Worm (Caenorhabditis elegans) whole organism, L3 larva: ENCODE results near the gene nap-1.
A peak's percentile ranks its signal among the peaks of the same experiment; 100 is the strongest.
"Not testable (repeated sequence)": the region's sequence is repeated elsewhere in the genome, so short reads cannot be mapped to it uniquely, and the experiment has no call there.

ENCODE experiments used
- R02D3.7 ChIP-seq: fragments of 150-350 bp; optimal IDR thresholded peaks from 2 replicates; lab custom pipeline; 2014; ENCODE audit warnings: missing biosample characterization, missing genetic modification characterization
- ZK546.5 ChIP-seq: sonication (generic microtip); optimal IDR thresholded peaks from 2 replicates; lab custom pipeline; 2017; ENCODE audit warnings: missing biosample characterization, missing genetic modification characterization
- aly-2 ChIP-seq: fragments of 150-350 bp; optimal IDR thresholded peaks from 2 replicates; lab custom pipeline; 2014; ENCODE audit warnings: missing biosample characterization, missing genetic modification characterization
- ama-1 ChIP-seq: fragments of 150-350 bp; optimal IDR thresholded peaks from 2 replicates; lab custom pipeline; 2018
- ceh-28 ChIP-seq: fragments of 150-350 bp; optimal IDR thresholded peaks from 2 replicates; lab custom pipeline; 2014; ENCODE audit warnings: missing biosample characterization, missing genetic modification reagents, missing genetic modification characterization
- ceh-82 ChIP-seq: fragments of 150-350 bp; optimal IDR thresholded peaks from 2 replicates; lab custom pipeline; 2014; ENCODE audit warnings: missing biosample characterization, missing genetic modification characterization
- ceh-9 ChIP-seq: sonication (generic microtip); optimal IDR thresholded peaks from 2 replicates; lab custom pipeline; 2018; ENCODE audit warnings: missing biosample characterization, missing genetic modification characterization
- daf-12 ChIP-seq: fragments of 150-350 bp; optimal IDR thresholded peaks from 2 replicates; lab custom pipeline; 2014; ENCODE audit warnings: missing biosample characterization, missing genetic modification reagents, missing genetic modification characterization
- egl-27 ChIP-seq: sonication (generic microtip); optimal IDR thresholded peaks from 4 replicates; lab custom pipeline; 2017; ENCODE audit warnings: missing biosample characterization, missing genetic modification reagents, missing genetic modification characterization
- egl-5 ChIP-seq: fragments of 150-350 bp; optimal IDR thresholded peaks from 2 replicates; lab custom pipeline; 2017; ENCODE audit warnings: missing biosample characterization, missing genetic modification reagents, missing genetic modification characterization, inconsistent platforms
- elt-1 ChIP-seq: fragments of 150-350 bp; optimal IDR thresholded peaks from 2 replicates; lab custom pipeline; 2014; ENCODE audit warnings: missing biosample characterization, missing genetic modification characterization
- elt-2 ChIP-seq: sonication (generic microtip); optimal IDR thresholded peaks from 2 replicates; lab custom pipeline; 2016; ENCODE audit warnings: missing genetic modification reagents, mild to moderate bottlenecking, missing genetic modification characterization, missing compliant biosample characterization
- elt-3 ChIP-seq, 3 experiments: fragments of 150-350 bp in 1 of 3; sonication (generic microtip) in 2 of 3; optimal IDR thresholded peaks; 2 replicates in 2 of 3; 4 replicates in 1 of 3; lab custom pipeline; 2014 to 2017; ENCODE audit warnings: missing biosample characterization in 3 of 3, missing genetic modification characterization in 3 of 3
- eor-1 ChIP-seq, 2 experiments: fragments of 150-350 bp; optimal IDR thresholded peaks; 2 replicates each; lab custom pipeline; 2014 to 2018; ENCODE audit warnings: missing biosample characterization in 2 of 2, missing genetic modification characterization in 2 of 2
- fkh-10 ChIP-seq: sonication (generic microtip); optimal IDR thresholded peaks from 2 replicates; lab custom pipeline; 2017; ENCODE audit warnings: missing biosample characterization, missing genetic modification reagents, missing genetic modification characterization
- fos-1 ChIP-seq: fragments of 150-350 bp; optimal IDR thresholded peaks from 2 replicates; lab custom pipeline; 2014; ENCODE audit warnings: missing biosample characterization, missing genetic modification characterization
- hmg-11 ChIP-seq: sonication (generic microtip); optimal IDR thresholded peaks from 2 replicates; lab custom pipeline; 2016; ENCODE audit warnings: missing genetic modification characterization, missing compliant biosample characterization
- jun-1 ChIP-seq: fragments of 150-350 bp; optimal IDR thresholded peaks from 2 replicates; lab custom pipeline; 2014; ENCODE audit warnings: missing biosample characterization, missing genetic modification reagents, missing genetic modification characterization
- nhr-12 ChIP-seq: fragments of 150-350 bp; optimal IDR thresholded peaks from 2 replicates; lab custom pipeline; 2014; ENCODE audit warnings: missing biosample characterization, missing genetic modification characterization
- nhr-25 ChIP-seq: sonication (generic microtip); optimal IDR thresholded peaks from 2 replicates; lab custom pipeline; 2017; ENCODE audit warnings: missing biosample characterization, missing genetic modification characterization
- nhr-28 ChIP-seq: fragments of 150-350 bp; optimal IDR thresholded peaks from 2 replicates; lab custom pipeline; 2014; ENCODE audit warnings: missing biosample characterization, missing genetic modification characterization
- nhr-43 ChIP-seq: sonication (generic microtip); optimal IDR thresholded peaks from 2 replicates; lab custom pipeline; 2016; ENCODE audit warnings: mild to moderate bottlenecking, missing genetic modification characterization, missing compliant biosample characterization; ENCODE audit not compliant: poor library complexity, severe bottlenecking
- nhr-67 ChIP-seq: fragments of 150-350 bp; optimal IDR thresholded peaks from 2 replicates; lab custom pipeline; 2014; ENCODE audit warnings: missing biosample characterization, missing genetic modification characterization
- nhr-76 ChIP-seq: fragments of 150-350 bp; sonication (generic microtip); optimal IDR thresholded peaks from 5 replicates; lab custom pipeline; 2014; ENCODE audit warnings: missing biosample characterization, missing genetic modification characterization
- nhr-77 ChIP-seq: fragments of 150-350 bp; optimal IDR thresholded peaks from 2 replicates; lab custom pipeline; 2014; ENCODE audit warnings: missing biosample characterization, missing genetic modification characterization
- pha-4 ChIP-seq: fragments of 150-350 bp; optimal IDR thresholded peaks from 2 replicates; lab custom pipeline; 2014; ENCODE audit warnings: missing biosample characterization, missing genetic modification reagents, missing genetic modification characterization
- pqm-1 ChIP-seq: fragments of 150-350 bp; optimal IDR thresholded peaks from 2 replicates; lab custom pipeline; 2017; ENCODE audit warnings: missing biosample characterization, missing genetic modification characterization, inconsistent platforms
- snpc-4 ChIP-seq: fragments of 150-350 bp; optimal IDR thresholded peaks from 2 replicates; lab custom pipeline; 2014; ENCODE audit warnings: missing biosample characterization, missing genetic modification characterization
- unc-39 ChIP-seq: sonication (generic microtip); optimal IDR thresholded peaks from 4 replicates; lab custom pipeline; 2017; ENCODE audit warnings: missing biosample characterization, missing genetic modification characterization
- zag-1 ChIP-seq: fragments of 150-350 bp; optimal IDR thresholded peaks from 2 replicates; lab custom pipeline; 2014; ENCODE audit warnings: missing biosample characterization, missing genetic modification characterization
- ztf-11 ChIP-seq: fragments of 150-350 bp; optimal IDR thresholded peaks from 2 replicates; lab custom pipeline; 2014; ENCODE audit warnings: missing biosample characterization, missing genetic modification characterization
- ztf-4 ChIP-seq: fragments of 150-350 bp; optimal IDR thresholded peaks from 2 replicates; lab custom pipeline; 2014; ENCODE audit warnings: missing biosample characterization, missing genetic modification characterization

nap-1 gene

ce11 chrIV:8389139-8389538, 10.0 kb upstream of the nap-1 start, which contains the start of gene D2096.10:
Gene D2096.10, minus strand, starts transcription at chrIV:8389239.
- TF ChIP-seq ztf-4, nhr-12, unc-39 (tag; lab: Kevin White, UChicago): not testable (repeated sequence)

- no peak for TF ChIP-seq nhr-28 (tag; lab: Kevin White, UChicago)
- no peak for TF ChIP-seq zag-1 (tag; lab: Kevin White, UChicago)
- no peak for TF ChIP-seq ztf-4 (tag; lab: Kevin White, UChicago)
- TF ChIP-seq egl-27 (tag; lab: Kevin White, UChicago), result no peak
- TF ChIP-seq ztf-11, result no peak
- no peak for TF ChIP-seq fkh-10 (GFP tag; lab: Kevin White, UChicago)
- no peak for TF ChIP-seq unc-39 (tag; lab: Kevin White, UChicago)
- TF ChIP-seq aly-2, result no peak
- TF ChIP-seq elt-1, result no peak
- TF ChIP-seq nhr-76 (tag; lab: Kevin White, UChicago), result no peak
- TF ChIP-seq ceh-82 (tag; lab: Kevin White, UChicago), result no peak
- TF ChIP-seq snpc-4 (tag; lab: Kevin White, UChicago), result no peak
- TF ChIP-seq hmg-11 (tag; lab: Kevin White, UChicago), result no peak
Measured at ce11 chrIV:8385662-8386061, 6.5 kb upstream of the nap-1 start.

ce11 chrIV:8384737-8385136, 5.6 kb upstream of the nap-1 start:
- TF ChIP-seq ZK546.5 (tag; lab: Kevin White, UChicago), result no peak
- TF ChIP-seq ama-1, result no peak
- no peak for TF ChIP-seq daf-12 (tag; lab: Kevin White, UChicago)
- no peak for TF ChIP-seq ceh-9 (tag; lab: Kevin White, UChicago)
- no peak for TF ChIP-seq nhr-43 (tag; lab: Kevin White, UChicago)
- TF ChIP-seq egl-27 (tag; lab: Kevin White, UChicago), result no peak

ce11 chrIV:8382695-8383094, 3.6 kb upstream of the nap-1 start, which contains the start of gene D2096.9:
Gene D2096.9, minus strand, starts transcription at chrIV:8382795.
- TF ChIP-seq R02D3.7 (tag; lab: Kevin White, UChicago) (no peak), ceh-28 (tag; lab: Kevin White, UChicago) (no peak), nhr-25 (no peak), elt-1 (no peak), nhr-12 (tag; lab: Kevin White, UChicago) (no peak), eor-1 (tag; optimal IDR thresholded peaks at IDR 0.05; lab: Kevin White, UChicago) (no peak), nhr-67 (no peak), pha-4 (no peak), elt-3 (tag; optimal IDR thresholded peaks at IDR 0.05; lab: Kevin White, UChicago) (no peak), fos-1 (tag; lab: Kevin White, UChicago) (no peak), ceh-9 (tag; lab: Kevin White, UChicago) (no peak), egl-5 (tag; lab: Kevin White, UChicago) (no peak), zag-1 (tag; lab: Kevin White, UChicago) (no peak)

- peak; percentile 97 for TF ChIP-seq elt-2 (tag; lab: Kevin White, UChicago)
- peak; percentile 32 for TF ChIP-seq jun-1 (tag; lab: Kevin White, UChicago)
- no peak for TF ChIP-seq elt-3 (tag; optimal IDR thresholded peaks at IDR 0.05; lab: Kevin White, UChicago)
- no peak for TF ChIP-seq ceh-9 (tag; lab: Kevin White, UChicago)
- TF ChIP-seq pqm-1 (tag; lab: Kevin White, UChicago), result peak; percentile 89
- no peak for TF ChIP-seq nhr-76 (tag; lab: Kevin White, UChicago)
- TF ChIP-seq fkh-10 (GFP tag; lab: Kevin White, UChicago), result no peak
- TF ChIP-seq pha-4, result peak; percentile 59
Measured at ce11 chrIV:8380266-8380850, 1.2 kb upstream of the nap-1 start.

ce11 chrIV:8379683-8380082, 564 bp upstream of the nap-1 start, which contains the start of gene praf-3:
Gene praf-3, plus strand, starts transcription at chrIV:8379983.
- no peak for TF ChIP-seq ceh-28 (tag; lab: Kevin White, UChicago)
- no peak for TF ChIP-seq eor-1 (tag; optimal IDR thresholded peaks at IDR 0.05; lab: Kevin White, UChicago)
- TF ChIP-seq nhr-77 (tag; lab: Kevin White, UChicago), result no peak
- no peak for TF ChIP-seq nhr-28 (tag; lab: Kevin White, UChicago)
